Worm (Caenorhabditis elegans) whole organism, young adult: Measurements from ENCODE around the gene C49C3.4.
A peak's percentile ranks its signal among the peaks of the same experiment; 100 is the strongest.

Experiments used
- F33H1.4 ChIP-seq: fragments of 200-800 bp; sonication (Bioruptor generic); IDR thresholded peaks from 2 replicates; pipeline ENCODE4 v1.3.6; 2022; ENCODE audit warnings: missing genetic modification reagents, missing genetic modification characterization, missing compliant biosample characterization
- F52B5.7 ChIP-seq: sonication (generic microtip); optimal IDR thresholded peaks from 2 replicates; lab custom pipeline; 2016; ENCODE audit warnings: mild to moderate bottlenecking, missing genetic modification characterization, missing compliant biosample characterization
- F55B11.4 ChIP-seq: sonication (generic microtip); optimal IDR thresholded peaks from 2 replicates; lab custom pipeline; 2016; ENCODE audit warnings: missing compliant biosample characterization, missing genetic modification characterization, borderline replicate concordance; ENCODE audit not compliant: insufficient read depth
- K11D2.4 ChIP-seq: fragments of 200-800 bp; sonication (Bioruptor generic); IDR thresholded peaks from 2 replicates; pipeline ENCODE4 v1.3.6; 2022; ENCODE audit warnings: missing genetic modification reagents, missing genetic modification characterization, missing compliant biosample characterization
- K12H6.12 ChIP-seq: fragments of 200-800 bp; sonication (Bioruptor generic); optimal IDR thresholded peaks from 2 replicates; lab custom pipeline; 2018; ENCODE audit warnings: mild to moderate bottlenecking, missing genetic modification characterization, missing compliant biosample characterization
- T26A5.8 ChIP-seq: sonication (generic microtip); optimal IDR thresholded peaks from 2 replicates; lab custom pipeline; 2016; ENCODE audit warnings: missing genetic modification characterization, missing compliant biosample characterization
- Y53F4B.3 ChIP-seq: fragments of 200-800 bp; sonication (Bioruptor generic); IDR thresholded peaks from 2 replicates; pipeline ENCODE4 v1.3.6; 2022; ENCODE audit warnings: missing genetic modification reagents, missing genetic modification characterization, missing compliant biosample characterization
- Y53G8AR.9 ChIP-seq: fragments of 200-800 bp; sonication (Bioruptor generic); conservative IDR thresholded peaks from 2 replicates; pipeline ENCODE4 v1.3.6; 2022; ENCODE audit warnings: missing genetic modification reagents, missing genetic modification characterization, missing compliant biosample characterization
- Y67H2A.10 ChIP-seq: fragments of 200-800 bp; sonication (Bioruptor generic); conservative IDR thresholded peaks from 2 replicates; pipeline ENCODE4 v1.3.6; 2022; ENCODE audit warnings: missing genetic modification reagents, missing genetic modification characterization, missing compliant biosample characterization
- ZK185.1 ChIP-seq: sonication (generic microtip); optimal IDR thresholded peaks from 2 replicates; lab custom pipeline; 2016; ENCODE audit warnings: mild to moderate bottlenecking, missing genetic modification characterization, missing compliant biosample characterization; ENCODE audit not compliant: poor library complexity, severe bottlenecking
- ama-1 ChIP-seq, 3 experiments: fragments of 150-350 bp in 1 of 3; sonication (generic microtip) in 2 of 3; optimal IDR thresholded peaks; 2 replicates each; lab custom pipeline; 2014 to 2018; ENCODE audit warnings: missing biosample characterization in 2 of 3, missing genetic modification characterization in 2 of 3, missing genetic modification reagents in 2 of 3
- aptf-2 ChIP-seq: fragments of 200-800 bp; sonication (Bioruptor generic); conservative IDR thresholded peaks from 2 replicates; pipeline ENCODE4 v1.3.6; 2022; ENCODE audit warnings: missing genetic modification reagents, missing genetic modification characterization, missing compliant biosample characterization
- atf-7 ChIP-seq: sonication (generic microtip); optimal IDR thresholded peaks from 2 replicates; lab custom pipeline; 2017; ENCODE audit warnings: mild to moderate bottlenecking, missing genetic modification characterization, missing compliant biosample characterization
- attf-5 ChIP-seq: fragments of 200-800 bp; sonication (Bioruptor generic); optimal IDR thresholded peaks from 2 replicates; lab custom pipeline; 2018; ENCODE audit warnings: mild to moderate bottlenecking, missing genetic modification characterization, missing compliant biosample characterization
- bed-2 ChIP-seq: fragments of 200-800 bp; sonication (Bioruptor generic); IDR thresholded peaks from 2 replicates; pipeline ENCODE4 v1.3.6; 2022; ENCODE audit warnings: missing genetic modification reagents, missing genetic modification characterization, missing compliant biosample characterization
- ceh-27 ChIP-seq: fragments of 200-800 bp; sonication (Bioruptor generic); optimal IDR thresholded peaks from 2 replicates; lab custom pipeline; 2018; ENCODE audit warnings: mild to moderate bottlenecking, missing genetic modification characterization, moderate library complexity, missing compliant biosample characterization
- chd-7 ChIP-seq: sonication (generic microtip); optimal IDR thresholded peaks from 2 replicates; lab custom pipeline; 2016; ENCODE audit warnings: mild to moderate bottlenecking, missing genetic modification characterization, moderate library complexity, missing compliant biosample characterization
- dox-1 ChIP-seq: fragments of 200-800 bp; sonication (Bioruptor generic); IDR thresholded peaks from 2 replicates; pipeline ENCODE4 v1.3.6; 2022; ENCODE audit warnings: missing genetic modification reagents, missing genetic modification characterization, missing compliant biosample characterization
- fkh-3 ChIP-seq: sonication (generic microtip); optimal IDR thresholded peaks from 2 replicates; lab custom pipeline; 2016; ENCODE audit warnings: mild to moderate bottlenecking, missing genetic modification characterization, missing compliant biosample characterization
- hmg-20 ChIP-seq: fragments of 200-800 bp; sonication (Bioruptor generic); IDR thresholded peaks from 2 replicates; pipeline ENCODE4 v1.3.6; 2022; ENCODE audit warnings: missing genetic modification reagents, missing genetic modification characterization, missing compliant biosample characterization
- hrde-1 ChIP-seq: sonication (generic microtip); optimal IDR thresholded peaks from 2 replicates; lab custom pipeline; 2016; ENCODE audit warnings: missing genetic modification characterization, mild to moderate bottlenecking, missing compliant biosample characterization, moderate library complexity, missing genotype, missing genetic modification reagents, borderline replicate concordance
- let-607 ChIP-seq, 2 experiments: fragments of 200-800 bp in 1 of 2; sonication (Bioruptor generic) in 1 of 2; sonication (generic microtip) in 1 of 2; optimal IDR thresholded peaks; 2 replicates each; lab custom pipeline; 2016 to 2018; ENCODE audit warnings: mild to moderate bottlenecking in 2 of 2, missing compliant biosample characterization in 2 of 2, missing genetic modification characterization in 2 of 2, moderate library complexity in 2 of 2, missing genotype in 1 of 2
- lir-1 ChIP-seq: fragments of 200-800 bp; sonication (Bioruptor generic); conservative IDR thresholded peaks from 2 replicates; pipeline ENCODE4 v1.3.6; 2022; ENCODE audit warnings: missing genetic modification reagents, missing genetic modification characterization, missing compliant biosample characterization
- mel-28 ChIP-seq: sonication (generic microtip); optimal IDR thresholded peaks from 2 replicates; lab custom pipeline; 2016; ENCODE audit warnings: borderline replicate concordance, mild to moderate bottlenecking, missing genetic modification characterization, missing compliant biosample characterization
- mes-4 ChIP-seq: sonication (generic microtip); optimal IDR thresholded peaks from 2 replicates; lab custom pipeline; 2016; ENCODE audit warnings: missing genotype, missing genetic modification characterization, missing compliant biosample characterization
- mxl-1 ChIP-seq: sonication (generic microtip); optimal IDR thresholded peaks from 2 replicates; lab custom pipeline; 2016; ENCODE audit warnings: missing genetic modification characterization, missing compliant biosample characterization
- nfya-2 ChIP-seq: fragments of 200-800 bp; sonication (Bioruptor generic); IDR thresholded peaks from 2 replicates; pipeline ENCODE4 v1.3.6; 2022; ENCODE audit warnings: missing genetic modification reagents, missing genetic modification characterization, missing compliant biosample characterization
- nfyb-1 ChIP-seq: fragments of 200-800 bp; sonication (Bioruptor generic); IDR thresholded peaks from 2 replicates; pipeline ENCODE4 v1.3.6; 2022; ENCODE audit warnings: missing genetic modification reagents, missing genetic modification characterization, missing compliant biosample characterization
- nhr-80 ChIP-seq: sonication (generic microtip); optimal IDR thresholded peaks from 2 replicates; lab custom pipeline; 2016; ENCODE audit warnings: missing genetic modification characterization, missing compliant biosample characterization
- somi-1 ChIP-seq: fragments of 200-800 bp; sonication (Bioruptor generic); optimal IDR thresholded peaks from 2 replicates; lab custom pipeline; 2018; ENCODE audit warnings: mild to moderate bottlenecking, missing genetic modification characterization, missing compliant biosample characterization
- sptf-2 ChIP-seq: fragments of 200-800 bp; sonication (Bioruptor generic); optimal IDR thresholded peaks from 2 replicates; lab custom pipeline; 2018; ENCODE audit warnings: mild to moderate bottlenecking, missing genetic modification characterization, missing compliant biosample characterization
- zim-3 ChIP-seq: sonication (generic microtip); optimal IDR thresholded peaks from 2 replicates; lab custom pipeline; 2017; ENCODE audit warnings: mild to moderate bottlenecking, missing genetic modification characterization, moderate library complexity, missing compliant biosample characterization
- ztf-18 ChIP-seq: sonication (generic microtip); optimal IDR thresholded peaks from 2 replicates; lab custom pipeline; 2016; ENCODE audit warnings: missing genotype, mild to moderate bottlenecking, missing genetic modification characterization, missing compliant biosample characterization
- ztf-22 ChIP-seq: fragments of 200-800 bp; sonication (Bioruptor generic); optimal IDR thresholded peaks from 2 replicates; lab custom pipeline; 2018; ENCODE audit warnings: mild to moderate bottlenecking, missing genetic modification characterization, moderate library complexity, missing compliant biosample characterization
- ztf-25 ChIP-seq: fragments of 200-800 bp; sonication (Bioruptor generic); IDR thresholded peaks from 2 replicates; pipeline ENCODE4 v1.3.6; 2022; ENCODE audit warnings: missing genetic modification reagents, missing genetic modification characterization, missing compliant biosample characterization

C49C3.4 gene

ce11 chrIV:17281060-17282021 is 39.3 kb upstream of the C49C3.4 start (continued):
- peak; percentile 75 for TF ChIP-seq ztf-18 (tag; lab: Kevin White, UChicago)
- no peak for TF ChIP-seq mxl-1 (tag; lab: Kevin White, UChicago)
- peak; percentile 88 for TF ChIP-seq zim-3 (tag; lab: Kevin White, UChicago)
- peak; percentile 94 for TF ChIP-seq atf-7 (tag; lab: Kevin White, UChicago)
- TF ChIP-seq lir-1 (GFP tag; lab: Robert Waterston, UW), result no peak; the same call in 1 of the 2 replicates
- peak; percentile 60 for TF ChIP-seq hrde-1 (tag; lab: Kevin White, UChicago)
- TF ChIP-seq K11D2.4 (GFP tag; lab: Robert Waterston, UW), result peak; percentile 65; the same call in 1 of the 2 replicates
- peak; percentile 80 for TF ChIP-seq ztf-22 (GFP tag; lab: Kevin White, UChicago)
- TF ChIP-seq let-607 (tag; optimal IDR thresholded peaks at IDR 0.05; lab: Kevin White, UChicago), result peak; percentile 29 to 46
- no peak for TF ChIP-seq sptf-2
- 0 out of 2 replicates have a peak, but pooled peaks have one; percentile 64 for TF ChIP-seq nfya-2 (GFP tag; lab: Robert Waterston, UW)
- TF ChIP-seq F33H1.4 (GFP tag; lab: Robert Waterston, UW), result peak; percentile 6; the same call in 1 of the 2 replicates
- TF ChIP-seq mel-28 (tag; lab: Kevin White, UChicago), result peak; percentile 49
- peak; percentile 67 for TF ChIP-seq ZK185.1 (tag; lab: Kevin White, UChicago)
- no peak for TF ChIP-seq Y53F4B.3 (GFP tag; lab: Robert Waterston, UW)
- no peak; the same call in 1 of the 2 replicates for TF ChIP-seq bed-2 (GFP tag; lab: Robert Waterston, UW)
- TF ChIP-seq ceh-27 (GFP tag; lab: Kevin White, UChicago), result peak; percentile 62
- peak; percentile 43 for TF ChIP-seq somi-1 (GFP tag; lab: Kevin White, UChicago)
- TF ChIP-seq K12H6.12 (tag; lab: Kevin White, UChicago), result peak; percentile 75
- TF ChIP-seq F55B11.4 (tag; lab: Kevin White, UChicago), result no peak
- peak; percentile 72 for TF ChIP-seq attf-5 (GFP tag; lab: Kevin White, UChicago)
- peak; percentile 99 for TF ChIP-seq ama-1 (optimal IDR thresholded peaks at IDR 0.05; lab: Kevin White, UChicago)
- peak; percentile 89 to 95 for TF ChIP-seq ama-1 (GFP tag; optimal IDR thresholded peaks at IDR 0.05; lab: Kevin White, UChicago)
- peak; percentile 64 for TF ChIP-seq chd-7 (tag; lab: Kevin White, UChicago)
- no peak for TF ChIP-seq aptf-2 (GFP tag; lab: Robert Waterston, UW)
- peak; percentile 14 for TF ChIP-seq nhr-80 (tag; lab: Kevin White, UChicago)
- peak; percentile 96 for TF ChIP-seq T26A5.8 (tag; lab: Kevin White, UChicago)
- TF ChIP-seq mes-4, result peak; percentile 13
- TF ChIP-seq Y67H2A.10 (GFP tag; lab: Robert Waterston, UW), result no peak
- TF ChIP-seq ztf-25 (GFP tag; lab: Robert Waterston, UW), result no peak
- peak; percentile 97 for TF ChIP-seq Y53G8AR.9 (GFP tag; lab: Robert Waterston, UW)
- TF ChIP-seq dox-1 (GFP tag; lab: Robert Waterston, UW), result peak; percentile 82
- peak; percentile 89 for TF ChIP-seq nfyb-1 (GFP tag; lab: Robert Waterston, UW)
- TF ChIP-seq fkh-3 (tag; lab: Kevin White, UChicago), result peak; percentile 33
- peak; percentile 52; the same call in 1 of the 2 replicates for TF ChIP-seq hmg-20 (GFP tag; lab: Robert Waterston, UW)
- peak; percentile 79 for TF ChIP-seq F52B5.7 (tag; lab: Kevin White, UChicago)
